Worm (Caenorhabditis elegans) whole organism, young adult: ENCODE results near the gene R04D3.3.

Source experiments
- B0336.3 ChIP-seq: fragments of 200-800 bp; sonication (Bioruptor generic); IDR thresholded peaks from 2 replicates; pipeline ENCODE4 v1.3.6; 2022; ENCODE audit warnings: missing genetic modification characterization, missing compliant biosample characterization
- bed-1 ChIP-seq: fragments of 200-800 bp; sonication (Bioruptor generic); IDR thresholded peaks from 2 replicates; pipeline ENCODE4 v1.3.6; 2022; ENCODE audit warnings: missing genetic modification reagents, missing genetic modification characterization, missing compliant biosample characterization
- ceh-27 ChIP-seq: fragments of 200-800 bp; sonication (Bioruptor generic); optimal IDR thresholded peaks from 2 replicates; lab custom pipeline; 2018; ENCODE audit warnings: mild to moderate bottlenecking, missing genetic modification characterization, moderate library complexity, missing compliant biosample characterization
- dpl-1 ChIP-seq: fragments of 150-350 bp; optimal IDR thresholded peaks from 2 replicates; lab custom pipeline; 2014; ENCODE audit warnings: missing biosample characterization, missing genetic modification reagents, missing genetic modification characterization
- ets-4 ChIP-seq: fragments of 200-800 bp; sonication (Bioruptor generic); optimal IDR thresholded peaks from 2 replicates; lab custom pipeline; 2018; ENCODE audit warnings: mild to moderate bottlenecking, missing genetic modification characterization, missing compliant biosample characterization
- lin-35 ChIP-seq, 3 experiments: fragments of 150-350 bp in 2 of 3; sonication (generic microtip) in 1 of 3; optimal IDR thresholded peaks; 2 replicates each; lab custom pipeline; 2014 to 2018; ENCODE audit warnings: missing biosample characterization in 3 of 3, missing genetic modification characterization in 3 of 3, missing genetic modification reagents in 3 of 3
- pha-4 ChIP-seq: fragments of 150-350 bp; sonication (generic microtip); optimal IDR thresholded peaks from 2 replicates; lab custom pipeline; 2014; ENCODE audit warnings: missing biosample characterization, missing genetic modification reagents, missing genetic modification characterization
- sea-2 ChIP-seq: fragments of 200-800 bp; sonication (Bioruptor generic); IDR thresholded peaks from 2 replicates; pipeline ENCODE4 v1.3.6; 2022; ENCODE audit warnings: missing genetic modification characterization, missing compliant biosample characterization
- snpc-4 ChIP-seq, 5 experiments: fragments of 150-350 bp in 1 of 5; sonication (generic microtip) in 4 of 5; optimal IDR thresholded peaks; 2 replicates each; lab custom pipeline; 2014 to 2018; ENCODE audit warnings: missing genetic modification characterization in 5 of 5, missing biosample characterization in 3 of 5, antibody characterized with exemption in 2 of 5, mild to moderate bottlenecking in 2 of 5, missing compliant biosample characterization in 2 of 5, missing genotype in 2 of 5, moderate library complexity in 2 of 5, missing genetic modification reagents in 1 of 5

DNA sequence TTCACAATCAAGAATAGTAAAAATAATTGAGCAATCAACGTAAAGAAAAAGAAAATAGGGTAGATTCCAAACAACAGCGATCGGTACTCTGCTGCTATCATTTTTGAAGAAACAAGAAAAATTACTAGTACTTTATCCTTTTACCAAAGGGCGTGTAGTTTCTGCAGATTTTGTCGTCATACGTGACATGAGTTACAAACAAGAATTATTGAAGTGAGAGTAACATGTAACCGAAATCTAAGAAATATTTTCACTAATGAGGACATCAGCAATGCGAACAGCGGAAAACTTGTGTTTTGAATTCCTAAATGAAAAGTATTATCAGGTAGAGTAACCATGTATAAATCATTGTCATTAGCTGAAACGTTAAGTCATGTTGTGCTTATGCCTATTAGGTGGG is 4.2 kb upstream of the R04D3.3 start, which contains the start of gene srd-36:
- TF ChIP-seq B0336.3 = no peak
- TF ChIP-seq bed-1 = no peak
- TF ChIP-seq ceh-27 (GFP tag; lab: Kevin White, UChicago) = no peak
- TF ChIP-seq pha-4 (tag; lab: Kevin White, UChicago) = no peak
- no peak for TF ChIP-seq dpl-1 (GFP tag; lab: Kevin White, UChicago)
- no peak for TF ChIP-seq sea-2
- TF ChIP-seq lin-35 (GFP tag; optimal IDR thresholded peaks at IDR 0.05; lab: Kevin White, UChicago) = no peak
- TF ChIP-seq ets-4 = no peak
- no peak for TF ChIP-seq snpc-4 (GFP tag; optimal IDR thresholded peaks at IDR 0.05; lab: Kevin White, UChicago)
- TF ChIP-seq snpc-4 (tag; optimal IDR thresholded peaks at IDR 0.05; lab: Kevin White, UChicago) = no peak
